Fruit fly (Drosophila melanogaster) whole organism, pupa: ENCODE results near the gene Rev1.

Experiments used
- CG12605 ChIP-seq: fragments of 200-800 bp; sonication (Bioruptor generic); IDR thresholded peaks from 2 replicates; pipeline ENCODE4 v1.3.6; 2022; ENCODE audit warnings: missing biosample characterization, missing genetic modification characterization
- CG13204 ChIP-seq: fragments of 200-800 bp; sonication (Bioruptor generic); optimal IDR thresholded peaks from 2 replicates; lab custom pipeline; 2018; ENCODE audit warnings: missing biosample characterization, mild to moderate bottlenecking, missing genetic modification characterization, moderate library complexity
- CG32121 ChIP-seq: fragments of 200-800 bp; sonication (Bioruptor generic); IDR thresholded peaks from 2 replicates; pipeline ENCODE4 v1.3.6; 2022; ENCODE audit warnings: missing biosample characterization, missing genetic modification characterization
- CG4496 ChIP-seq: fragments of 200-800 bp; sonication (Bioruptor generic); IDR thresholded peaks from 3 replicates; pipeline ENCODE4 v1.3.6; 2022; ENCODE audit warnings: missing biosample characterization, missing genetic modification characterization
- CG8301 ChIP-seq: fragments of 200-800 bp; sonication (Bioruptor generic); optimal IDR thresholded peaks from 2 replicates; lab custom pipeline; 2018; ENCODE audit warnings: missing biosample characterization, mild to moderate bottlenecking, missing genetic modification characterization
- D1 ChIP-seq: fragments of 200-800 bp; sonication (Bioruptor generic); optimal IDR thresholded peaks from 2 replicates; lab custom pipeline; 2018; ENCODE audit warnings: missing biosample characterization, mild to moderate bottlenecking, missing genetic modification characterization, moderate library complexity
- Pif1A ChIP-seq: fragments of 200-800 bp; sonication (Bioruptor generic); optimal IDR thresholded peaks from 3 replicates; lab custom pipeline; 2016; ENCODE audit warnings: missing biosample characterization, missing genetic modification characterization
- Pif1B ChIP-seq: fragments of 200-800 bp; sonication (Bioruptor generic); optimal IDR thresholded peaks from 3 replicates; lab custom pipeline; 2016; ENCODE audit warnings: missing biosample characterization, missing genetic modification characterization
- Snoo ChIP-seq: fragments of 200-800 bp; sonication (Bioruptor generic); optimal IDR thresholded peaks from 3 replicates; lab custom pipeline; 2017; ENCODE audit warnings: missing biosample characterization, mild to moderate bottlenecking, missing genetic modification characterization, inconsistent platforms
- gl ChIP-seq: fragments of 200-800 bp; sonication (Bioruptor generic); optimal IDR thresholded peaks from 2 replicates; lab custom pipeline; 2018; ENCODE audit warnings: missing biosample characterization, mild to moderate bottlenecking, missing genetic modification characterization
- rn ChIP-seq: fragments of 200-800 bp; sonication (Bioruptor generic); IDR thresholded peaks from 2 replicates; pipeline ENCODE4 v1.3.6; 2022; ENCODE audit warnings: missing biosample characterization, missing genetic modification characterization

- no peak for TF ChIP-seq Pif1A (GFP tag; lab: Kevin White, UChicago)
- TF ChIP-seq CG32121 = no peak
- TF ChIP-seq rn (GFP tag; lab: Robert Waterston, UW) = no peak
- no peak for TF ChIP-seq CG8301
- TF ChIP-seq CG13204 (GFP tag; lab: Kevin White, UChicago) = peak; percentile 9
- no peak for TF ChIP-seq Snoo (tag; lab: Kevin White, UChicago)
- no peak for TF ChIP-seq CG12605 (GFP tag; lab: Robert Waterston, UW)
- no peak for TF ChIP-seq D1 (tag; lab: Kevin White, UChicago)
- no peak for TF ChIP-seq Pif1B (GFP tag; lab: Kevin White, UChicago)
- no peak for TF ChIP-seq CG4496 (GFP tag; lab: Robert Waterston, UW)
- no peak for TF ChIP-seq gl (tag; lab: Kevin White, UChicago)
These were observed 46.4 kb upstream of the Rev1 start for dm6 chr3L:607551-608314.
